3 worm cellular contexts compared by ENCODE assay signal in the genomic region with DNA sequence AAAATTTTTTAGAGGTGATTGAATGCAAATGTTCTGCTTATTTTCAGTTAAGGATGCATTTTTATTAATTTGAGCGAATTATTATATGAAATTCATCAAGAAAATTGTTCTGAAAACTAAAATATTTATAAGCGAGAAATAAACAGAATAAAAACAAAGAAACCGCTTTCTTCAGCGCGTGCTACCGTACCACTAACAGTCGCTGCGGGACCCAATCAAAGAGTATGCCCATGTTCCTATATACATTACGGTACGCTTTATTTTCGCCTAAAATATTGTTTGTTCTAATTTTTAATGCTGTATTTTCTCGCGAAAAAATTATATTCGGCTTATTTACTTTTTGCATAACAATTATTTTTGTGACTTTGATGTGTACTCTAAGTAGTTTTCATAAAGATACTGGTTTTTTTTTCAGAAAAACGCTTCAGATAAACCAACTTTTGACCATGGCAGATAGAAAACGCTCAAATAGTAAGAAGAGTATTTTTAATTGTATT.
A peak's percentile ranks its signal among the peaks of the same experiment; 100 is the strongest.
TF ChIP-seq lines count a peak whose summit lies in the region.

A gene (plus strand): TSS at position 447 of the 497 bp plus-strand sequence.

TF ChIP-seq in whole organism, L1 larva, 84 proteins besides CTCF, POLR2A, EP300 and RAD21:
- TF ChIP-seq rnt-1 (tag; optimal IDR thresholded peaks at IDR 0.05; lab: Kevin White, UChicago) (no peak), nhr-85 (tag; lab: Kevin White, UChicago) (peak; percentile 23), efl-3 (GFP tag; optimal IDR thresholded peaks at IDR 0.05; lab: Kevin White, UChicago) (no peak), dpl-1 (GFP tag; optimal IDR thresholded peaks at IDR 0.05; lab: Kevin White, UChicago) (no peak), lin-14 (GFP tag; optimal IDR thresholded peaks at IDR 0.05; lab: Kevin White, UChicago) (no peak)
TF ChIP-seq in whole organism, L1 larva: peak in this region for 1.

TF ChIP-seq in whole organism, L4 larva, 104 proteins besides CTCF, POLR2A, EP300 and RAD21:
- TF ChIP-seq ctbp-1 (GFP tag; IDR thresholded peaks at IDR 0.05; lab: Robert Waterston, UW) (no peak), lin-38 (GFP tag; IDR thresholded peaks at IDR 0.05; lab: Robert Waterston, UW) (0 out of 2 replicates have a peak, but pooled peaks have one; percentile 17)

TF ChIP-seq in whole organism, young adult, 124 proteins besides CTCF, POLR2A, EP300 and RAD21:
- TF ChIP-seq hmg-20 (GFP tag; IDR thresholded peaks at IDR 0.05; lab: Robert Waterston, UW), result no peak
- no peak for TF ChIP-seq ztf-25 (GFP tag; IDR thresholded peaks at IDR 0.05; lab: Robert Waterston, UW)
- TF ChIP-seq him-1 (tag; optimal IDR thresholded peaks at IDR 0.05; lab: Kevin White, UChicago), result peak; percentile 50
- no peak for TF ChIP-seq mel-28 (tag; optimal IDR thresholded peaks at IDR 0.05; lab: Kevin White, UChicago; ENCODE audit: borderline replicate concordance)
- TF ChIP-seq F49E8.2 (tag; optimal IDR thresholded peaks at IDR 0.05; lab: Kevin White, UChicago; ENCODE audit: insufficient read depth), result peak; percentile 25
- peak; percentile 13; the same call in 1 of the 2 replicates for TF ChIP-seq hmg-1.2 (GFP tag; IDR thresholded peaks at IDR 0.05; lab: Robert Waterston, UW)
- TF ChIP-seq lsl-1 (GFP tag; optimal IDR thresholded peaks at IDR 0.05; lab: Kevin White, UChicago), result peak; percentile 95
- no peak for TF ChIP-seq Y53F4B.3 (GFP tag; IDR thresholded peaks at IDR 0.05; lab: Robert Waterston, UW)
- peak; percentile 86 for TF ChIP-seq xnd-1 (tag; optimal IDR thresholded peaks at IDR 0.05; lab: Kevin White, UChicago)
- TF ChIP-seq attf-6 (GFP tag; IDR thresholded peaks at IDR 0.05; lab: Robert Waterston, UW), result no peak
- no peak for TF ChIP-seq egl-18 (GFP tag; IDR thresholded peaks at IDR 0.05; lab: Robert Waterston, UW)
- no peak for TF ChIP-seq pbrm-1 (GFP tag; IDR thresholded peaks at IDR 0.05; lab: Robert Waterston, UW)
- peak; percentile 89 for TF ChIP-seq madf-6 (GFP tag; IDR thresholded peaks at IDR 0.05; lab: Robert Waterston, UW)
- TF ChIP-seq C06A6.2 (GFP tag; conservative IDR thresholded peaks at IDR 0.05; lab: Robert Waterston, UW), result no peak
- TF ChIP-seq ztf-26 (tag; optimal IDR thresholded peaks at IDR 0.05; lab: Kevin White, UChicago), result no peak
- TF ChIP-seq egrh-3 (GFP tag; IDR thresholded peaks at IDR 0.05; lab: Robert Waterston, UW), result no peak
- no peak for TF ChIP-seq hlh-12 (tag; optimal IDR thresholded peaks at IDR 0.05; lab: Kevin White, UChicago)
- peak; percentile 92 for TF ChIP-seq F33H1.4 (GFP tag; IDR thresholded peaks at IDR 0.05; lab: Robert Waterston, UW)
- no peak for TF ChIP-seq lir-1 (GFP tag; conservative IDR thresholded peaks at IDR 0.05; lab: Robert Waterston, UW)
- no peak for TF ChIP-seq repo-1 (tag; optimal IDR thresholded peaks at IDR 0.05; lab: Kevin White, UChicago)
- 0 out of 2 replicates have a peak, but pooled peaks have one; percentile 55 for TF ChIP-seq madf-3 (GFP tag; IDR thresholded peaks at IDR 0.05; lab: Robert Waterston, UW)
- peak; percentile 64 for TF ChIP-seq efl-1 (GFP tag; optimal IDR thresholded peaks at IDR 0.05; lab: Kevin White, UChicago)
- no peak for TF ChIP-seq T26A5.8 (tag; optimal IDR thresholded peaks at IDR 0.05; lab: Kevin White, UChicago)
- 0 out of 2 replicates have a peak, but pooled peaks have one; percentile 14 for TF ChIP-seq D2030.7 (GFP tag; IDR thresholded peaks at IDR 0.05; lab: Robert Waterston, UW)
- TF ChIP-seq Y95B8A.8 (GFP tag; IDR thresholded peaks at IDR 0.05; lab: Robert Waterston, UW), result no peak
- no peak for TF ChIP-seq aptf-3 (GFP tag; IDR thresholded peaks at IDR 0.05; lab: Robert Waterston, UW)
- peak; percentile 62; the same call in 1 of the 2 replicates for TF ChIP-seq madf-8 (GFP tag; conservative IDR thresholded peaks at IDR 0.05; lab: Robert Waterston, UW)
TF ChIP-seq in whole organism, young adult: peak in this region for 11.
